Fruit fly (Drosophila melanogaster): ENCODE data around the gene CG3597.

Gene CG3597

dm6 chr2L:2362808-2363394 is 8.4 kb downstream of the CG3597 start (continued):
- peak; percentile 73 for TF ChIP-seq gcm (GFP tag; optimal IDR thresholded peaks at IDR 0.05)
- no peak for TF ChIP-seq CG7271 (tag; optimal IDR thresholded peaks at IDR 0.05)
- TF ChIP-seq peb (GFP tag; IDR thresholded peaks at IDR 0.05) = no peak
- TF ChIP-seq CG4328 (GFP tag; optimal IDR thresholded peaks at IDR 0.05) = no peak
- TF ChIP-seq Oli (tag; optimal IDR thresholded peaks at IDR 0.05) = no peak
- no peak for TF ChIP-seq Spps (tag; optimal IDR thresholded peaks at IDR 0.05)
- no peak for TF ChIP-seq Max (GFP tag; optimal IDR thresholded peaks at IDR 0.05)
- TF ChIP-seq btn (GFP tag; optimal IDR thresholded peaks at IDR 0.05) = no peak
- no peak for TF ChIP-seq Pdp1 (GFP tag; optimal IDR thresholded peaks at IDR 0.05)
- no peak for TF ChIP-seq CG18599 (GFP tag; optimal IDR thresholded peaks at IDR 0.05)
- TF ChIP-seq repo (GFP tag; optimal IDR thresholded peaks at IDR 0.05) = no peak
- no peak for TF ChIP-seq Fer2 (tag; optimal IDR thresholded peaks at IDR 0.05)
- TF ChIP-seq insv (GFP tag; optimal IDR thresholded peaks at IDR 0.05) = no peak
- TF ChIP-seq Blimp-1 (GFP tag; optimal IDR thresholded peaks at IDR 0.05) = peak; percentile 27
- no peak for TF ChIP-seq CG15601 (tag; optimal IDR thresholded peaks at IDR 0.05)
- TF ChIP-seq ftz-f1 (GFP tag; optimal IDR thresholded peaks at IDR 0.05) = no peak
- no peak for TF ChIP-seq CG33557 (GFP tag; optimal IDR thresholded peaks at IDR 0.05)

- peak; percentile 41 for TF ChIP-seq exex (tag; optimal IDR thresholded peaks at IDR 0.05)
- TF ChIP-seq CG3163 (GFP tag; optimal IDR thresholded peaks at IDR 0.05) = no peak
- TF ChIP-seq slp2 (GFP tag; optimal IDR thresholded peaks at IDR 0.05) = no peak
- peak; percentile 52; the same call in 1 of the 3 replicates for TF ChIP-seq ci (GFP tag; IDR thresholded peaks at IDR 0.05)
- TF ChIP-seq CG6689 (GFP tag; IDR thresholded peaks at IDR 0.05) = no peak
- TF ChIP-seq sug (tag; optimal IDR thresholded peaks at IDR 0.05) = peak; percentile 74
- peak; percentile 4 for TF ChIP-seq sd (tag; optimal IDR thresholded peaks at IDR 0.05)
- 0 out of 4 replicates have a peak, but pooled peaks have one; percentile 21 for TF ChIP-seq chinmo (GFP tag; IDR thresholded peaks at IDR 0.05; ENCODE audit: partially characterized antibody)
- peak; percentile 40; the same call in 1 of the 2 replicates for TF ChIP-seq CG17328 (GFP tag; IDR thresholded peaks at IDR 0.05)
- TF ChIP-seq eyg (GFP tag; optimal IDR thresholded peaks at IDR 0.05) = no peak
- peak in 1 of 2 experiments; percentile 27 for TF ChIP-seq Pdp1 (GFP tag; optimal IDR thresholded peaks at IDR 0.05)
- TF ChIP-seq CG2129 (GFP tag; IDR thresholded peaks at IDR 0.05; ENCODE audit: partially characterized antibody) = no peak
- no peak for TF ChIP-seq Lpt (GFP tag; optimal IDR thresholded peaks at IDR 0.05)
- TF ChIP-seq CG8089 (GFP tag; optimal IDR thresholded peaks at IDR 0.05) = no peak
- TF ChIP-seq CG31224 (GFP tag; IDR thresholded peaks at IDR 0.05) = 0 out of 2 replicates have a peak, but pooled peaks have one; percentile 13
- no peak for TF ChIP-seq slbo (GFP tag; IDR thresholded peaks at IDR 0.05)
- peak; percentile 12 for TF ChIP-seq CG14710 (tag; optimal IDR thresholded peaks at IDR 0.05)
- peak; percentile 11 for TF ChIP-seq lab (GFP tag; optimal IDR thresholded peaks at IDR 0.05)
- no peak for TF ChIP-seq D (optimal IDR thresholded peaks at IDR 0.05)
- peak; percentile 39 for TF ChIP-seq D (GFP tag; optimal IDR thresholded peaks at IDR 0.05)
- TF ChIP-seq CG15479 (GFP tag; optimal IDR thresholded peaks at IDR 0.05) = peak; percentile 81
- peak; percentile 52 for TF ChIP-seq CG34376 (GFP tag; optimal IDR thresholded peaks at IDR 0.05)
- TF ChIP-seq hth (optimal IDR thresholded peaks at IDR 0.05) = no peak
- TF ChIP-seq sens (GFP tag) = peak; percentile 53
- TF ChIP-seq insv (GFP tag; optimal IDR thresholded peaks at IDR 0.05) = no peak
- peak; percentile 37 for TF ChIP-seq grn (GFP tag; optimal IDR thresholded peaks at IDR 0.05)
- TF ChIP-seq Eip74EF (GFP tag; optimal IDR thresholded peaks at IDR 0.05) = no peak
Measured at dm6 chr2L:2361893-2362807, 9.2 kb downstream of the CG3597 start.
